Worm (Caenorhabditis elegans) whole organism, L2 larva: ENCODE results near the gene Y14H12B.1.

ENCODE experiments used
- C34F6.9 ChIP-seq: fragments of 150-350 bp; optimal IDR thresholded peaks from 2 replicates; lab custom pipeline; 2014; ENCODE audit warnings: missing biosample characterization, missing genetic modification characterization
- F13H6.1 ChIP-seq: sonication (generic microtip); optimal IDR thresholded peaks from 2 replicates; lab custom pipeline; 2016; ENCODE audit warnings: missing genetic modification characterization, missing compliant biosample characterization
- ZK546.5 ChIP-seq: sonication (generic microtip); optimal IDR thresholded peaks from 2 replicates; lab custom pipeline; 2017; ENCODE audit warnings: missing biosample characterization, missing genetic modification characterization
- alr-1 ChIP-seq: fragments of 150-350 bp; optimal IDR thresholded peaks from 2 replicates; lab custom pipeline; 2014; ENCODE audit warnings: missing biosample characterization, missing genetic modification characterization
- aly-2 ChIP-seq: fragments of 150-350 bp; optimal IDR thresholded peaks from 2 replicates; lab custom pipeline; 2014; ENCODE audit warnings: missing biosample characterization, missing genetic modification characterization
- ama-1 ChIP-seq: fragments of 150-350 bp; optimal IDR thresholded peaks from 2 replicates; lab custom pipeline; 2018; ENCODE audit warnings: inconsistent platforms
- blmp-1 ChIP-seq: sonication (generic microtip); optimal IDR thresholded peaks from 2 replicates; lab custom pipeline; 2017; ENCODE audit warnings: missing genetic modification characterization, mild to moderate bottlenecking, missing compliant biosample characterization, antibody characterized with exemption, moderate library complexity; ENCODE audit not compliant: insufficient read depth
- ceh-82 ChIP-seq: fragments of 150-350 bp; optimal IDR thresholded peaks from 2 replicates; lab custom pipeline; 2014; ENCODE audit warnings: missing biosample characterization, missing genetic modification characterization
- dmd-4 ChIP-seq: sonication (generic microtip); optimal IDR thresholded peaks from 2 replicates; lab custom pipeline; 2017; ENCODE audit warnings: missing biosample characterization, missing genetic modification characterization
- elt-1 ChIP-seq: fragments of 150-350 bp; optimal IDR thresholded peaks from 2 replicates; lab custom pipeline; 2014; ENCODE audit warnings: missing biosample characterization, missing genetic modification characterization
- elt-3 ChIP-seq: sonication (generic microtip); optimal IDR thresholded peaks from 2 replicates; lab custom pipeline; 2017; ENCODE audit warnings: missing biosample characterization, missing genetic modification characterization
- fos-1 ChIP-seq: fragments of 150-350 bp; optimal IDR thresholded peaks from 2 replicates; lab custom pipeline; 2014; ENCODE audit warnings: missing biosample characterization, missing genetic modification characterization
- gmeb-1 ChIP-seq: fragments of 150-350 bp; optimal IDR thresholded peaks from 2 replicates; lab custom pipeline; 2014; ENCODE audit warnings: missing biosample characterization, missing genetic modification characterization
- lin-11 ChIP-seq: fragments of 150-350 bp; sonication (generic microtip); optimal IDR thresholded peaks from 2 replicates; lab custom pipeline; 2014; ENCODE audit warnings: missing biosample characterization, missing genetic modification characterization, inconsistent platforms, mixed read lengths
- lin-13 ChIP-seq: fragments of 150-350 bp; optimal IDR thresholded peaks from 2 replicates; lab custom pipeline; 2014; ENCODE audit warnings: missing biosample characterization, missing genetic modification reagents, missing genetic modification characterization
- lin-39 ChIP-seq: fragments of 150-350 bp; optimal IDR thresholded peaks from 2 replicates; lab custom pipeline; 2014; ENCODE audit warnings: missing biosample characterization, missing genetic modification reagents, missing genetic modification characterization
- lsy-2 ChIP-seq, 2 experiments: fragments of 150-350 bp in 1 of 2; sonication (generic microtip) in 1 of 2; optimal IDR thresholded peaks; 2 replicates each; lab custom pipeline; 2014 to 2017; ENCODE audit warnings: missing biosample characterization in 2 of 2, missing genetic modification characterization in 2 of 2
- mbf-1 ChIP-seq: sonication (generic microtip); optimal IDR thresholded peaks from 2 replicates; lab custom pipeline; 2017; ENCODE audit warnings: missing biosample characterization, missing genetic modification characterization
- mdl-1 ChIP-seq, 2 experiments: fragments of 150-350 bp in 1 of 2; sonication (generic microtip) in 1 of 2; optimal IDR thresholded peaks; 2 replicates each; lab custom pipeline; 2017; ENCODE audit warnings: missing biosample characterization in 2 of 2, missing genetic modification characterization in 2 of 2
- nhr-10 ChIP-seq: sonication (generic microtip); optimal IDR thresholded peaks from 2 replicates; lab custom pipeline; 2017; ENCODE audit warnings: missing biosample characterization, missing genetic modification characterization
- nhr-11 ChIP-seq: fragments of 150-350 bp; optimal IDR thresholded peaks from 2 replicates; lab custom pipeline; 2014; ENCODE audit warnings: missing biosample characterization, missing genetic modification characterization
- nhr-12 ChIP-seq: fragments of 150-350 bp; optimal IDR thresholded peaks from 2 replicates; lab custom pipeline; 2014; ENCODE audit warnings: missing biosample characterization, missing genetic modification characterization
- nhr-129 ChIP-seq: fragments of 150-350 bp; optimal IDR thresholded peaks from 2 replicates; lab custom pipeline; 2014; ENCODE audit warnings: missing biosample characterization, missing genetic modification characterization
- nhr-21 ChIP-seq: fragments of 150-350 bp; optimal IDR thresholded peaks from 2 replicates; lab custom pipeline; 2014; ENCODE audit warnings: missing biosample characterization, missing genetic modification characterization
- nhr-23 ChIP-seq: fragments of 150-350 bp; optimal IDR thresholded peaks from 2 replicates; lab custom pipeline; 2014; ENCODE audit warnings: missing biosample characterization, missing genetic modification reagents, missing genetic modification characterization
- nhr-237 ChIP-seq: fragments of 150-350 bp; optimal IDR thresholded peaks from 2 replicates; lab custom pipeline; 2014; ENCODE audit warnings: missing biosample characterization, missing genetic modification characterization
- nhr-25 ChIP-seq: fragments of 150-350 bp; sonication (generic microtip); optimal IDR thresholded peaks from 3 replicates; lab custom pipeline; 2014; ENCODE audit warnings: missing biosample characterization, missing genetic modification characterization
- nhr-6 ChIP-seq: fragments of 150-350 bp; optimal IDR thresholded peaks from 2 replicates; lab custom pipeline; 2014; ENCODE audit warnings: missing biosample characterization, missing genetic modification characterization
- nhr-77 ChIP-seq: fragments of 150-350 bp; optimal IDR thresholded peaks from 2 replicates; lab custom pipeline; 2014; ENCODE audit warnings: missing biosample characterization, missing genetic modification characterization
- peb-1 ChIP-seq: fragments of 150-350 bp; optimal IDR thresholded peaks from 2 replicates; lab custom pipeline; 2014; ENCODE audit warnings: missing biosample characterization, missing genetic modification characterization
- sem-4 ChIP-seq: fragments of 150-350 bp; optimal IDR thresholded peaks from 2 replicates; lab custom pipeline; 2014; ENCODE audit warnings: missing biosample characterization, missing genetic modification reagents, missing genetic modification characterization
- skn-1 ChIP-seq: sonication (generic microtip); optimal IDR thresholded peaks from 2 replicates; lab custom pipeline; 2017; ENCODE audit warnings: missing biosample characterization, missing genetic modification characterization
- sma-3 ChIP-seq: sonication (generic microtip); optimal IDR thresholded peaks from 2 replicates; lab custom pipeline; 2016; ENCODE audit warnings: missing genetic modification reagents, missing genetic modification characterization, missing compliant biosample characterization
- sma-9 ChIP-seq, 2 experiments: fragments of 150-350 bp in 1 of 2; sonication (generic microtip) in 1 of 2; optimal IDR thresholded peaks; 2 replicates each; lab custom pipeline; 2014 to 2016; ENCODE audit warnings: missing genetic modification characterization in 2 of 2, mild to moderate bottlenecking in 1 of 2, missing biosample characterization in 1 of 2, missing compliant biosample characterization in 1 of 2, missing genetic modification reagents in 1 of 2, moderate library complexity in 1 of 2
- unc-39 ChIP-seq: fragments of 150-350 bp; optimal IDR thresholded peaks from 2 replicates; lab custom pipeline; 2014; ENCODE audit warnings: missing biosample characterization, missing genetic modification characterization
- unc-55 ChIP-seq: fragments of 150-350 bp; sonication (generic microtip); optimal IDR thresholded peaks from 3 replicates; lab custom pipeline; 2014; ENCODE audit warnings: missing biosample characterization, missing genetic modification reagents, missing genetic modification characterization
- unc-62 ChIP-seq: fragments of 150-350 bp; optimal IDR thresholded peaks from 2 replicates; lab custom pipeline; 2014; ENCODE audit warnings: missing biosample characterization, missing genetic modification reagents, missing genetic modification characterization
- ztf-1 ChIP-seq: fragments of 200-800 bp; sonication (Bioruptor generic); conservative IDR thresholded peaks from 2 replicates; pipeline ENCODE4 v1.3.6; 2022; ENCODE audit warnings: missing genetic modification characterization, missing compliant biosample characterization
- ztf-11 ChIP-seq: sonication (generic microtip); optimal IDR thresholded peaks from 2 replicates; lab custom pipeline; 2017; ENCODE audit warnings: missing biosample characterization, missing genetic modification characterization

Y14H12B.1 gene

DNA sequence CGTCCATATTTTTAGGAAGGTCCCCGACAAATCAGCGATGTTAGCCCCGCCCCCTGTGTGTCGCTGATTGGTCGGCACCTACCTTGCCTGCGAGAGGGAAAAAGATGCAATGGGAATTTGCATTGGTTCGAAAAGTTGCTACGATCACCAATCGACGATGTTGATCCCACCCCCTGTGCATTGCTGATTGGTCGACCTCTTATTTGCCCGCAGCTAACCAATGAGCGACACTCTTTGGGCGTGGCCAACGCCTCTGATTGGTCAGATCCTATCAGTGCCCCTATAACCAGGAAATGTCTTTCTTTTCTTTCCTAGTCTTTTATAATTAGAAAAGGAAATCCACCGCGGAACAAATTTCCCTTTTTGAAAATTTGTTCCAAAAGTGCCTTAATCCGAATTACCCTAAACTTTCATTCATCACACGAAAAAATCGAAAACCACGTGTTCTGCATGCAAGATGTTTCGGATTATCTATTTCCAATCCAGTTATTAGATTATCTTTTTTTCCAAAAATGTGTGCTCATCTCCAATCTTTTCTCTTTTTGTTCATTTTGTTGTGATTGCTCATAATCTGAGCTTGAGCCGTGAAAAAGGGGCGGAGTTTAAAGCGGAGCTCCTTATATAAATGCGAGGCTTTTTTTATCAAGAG is 16.1 kb upstream of the Y14H12B.1 start:
- no peak for TF ChIP-seq sma-3 (GFP tag; lab: Kevin White, UChicago)
- TF ChIP-seq elt-3 (tag; lab: Kevin White, UChicago): no peak
- no peak for TF ChIP-seq nhr-129 (tag; lab: Kevin White, UChicago)
- no peak for TF ChIP-seq unc-39 (tag; lab: Kevin White, UChicago)
- TF ChIP-seq sem-4 (tag; lab: Kevin White, UChicago): no peak
- TF ChIP-seq alr-1 (tag; lab: Kevin White, UChicago): no peak
- TF ChIP-seq nhr-12 (tag; lab: Kevin White, UChicago): no peak
- no peak for TF ChIP-seq unc-55 (GFP tag; lab: Kevin White, UChicago)
- no peak for TF ChIP-seq skn-1 (tag; lab: Kevin White, UChicago)
- no peak for TF ChIP-seq mdl-1 (tag; optimal IDR thresholded peaks at IDR 0.05; lab: Kevin White, UChicago)
- no peak for TF ChIP-seq aly-2 (tag; lab: Kevin White, UChicago)
- no peak for TF ChIP-seq ceh-82 (tag; lab: Kevin White, UChicago)
- no peak for TF ChIP-seq nhr-10 (tag; lab: Kevin White, UChicago)
- no peak for TF ChIP-seq fos-1 (tag; lab: Kevin White, UChicago)
- no peak for TF ChIP-seq nhr-77 (tag; lab: Kevin White, UChicago)
- no peak for TF ChIP-seq gmeb-1
- TF ChIP-seq nhr-237 (tag; lab: Kevin White, UChicago): no peak
- no peak for TF ChIP-seq nhr-25 (tag; lab: Kevin White, UChicago)

DNA sequence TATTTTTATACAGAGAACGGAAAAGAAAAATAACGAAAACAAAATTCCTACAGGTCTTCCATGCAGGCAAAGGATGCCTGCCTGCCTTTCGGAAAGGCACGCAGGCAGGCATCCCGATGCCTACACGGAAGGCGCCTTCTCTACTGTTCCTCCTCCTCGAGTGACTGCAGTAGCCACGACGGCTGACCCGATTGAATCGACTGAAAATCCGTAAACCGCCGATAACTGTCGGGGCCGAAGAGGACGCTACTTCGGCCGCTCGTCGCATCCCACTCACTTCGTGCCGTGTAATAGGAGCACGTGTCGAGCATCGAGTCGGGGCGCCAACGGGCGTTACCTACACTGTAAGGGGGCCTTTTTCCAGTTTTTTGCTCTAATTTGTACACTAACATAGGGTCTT is 13.6 kb upstream of the Y14H12B.1 start:
- TF ChIP-seq lsy-2 (tag; optimal IDR thresholded peaks at IDR 0.05; lab: Kevin White, UChicago): no peak
- TF ChIP-seq, all 48 proteins: peak for 0

DNA sequence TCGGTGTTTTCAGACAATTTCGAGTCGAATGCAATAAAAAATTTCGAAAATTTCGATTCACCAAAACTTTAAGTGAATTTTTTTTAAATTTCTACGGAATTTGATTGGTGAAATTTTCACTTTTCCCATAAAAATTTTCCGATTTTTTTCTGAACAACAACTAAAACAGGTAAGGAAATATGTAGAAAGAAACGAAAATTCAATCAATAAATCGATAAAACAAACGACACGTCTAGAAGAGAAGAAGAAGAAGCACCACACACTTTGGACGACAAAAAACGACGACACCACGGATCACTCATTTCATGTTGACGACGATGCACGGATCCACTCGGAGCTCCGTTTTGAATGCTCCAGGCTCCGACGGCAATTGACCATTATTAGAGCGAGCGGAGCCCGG is 11.6 kb upstream of the Y14H12B.1 start:
- TF ChIP-seq gmeb-1 (no peak), ZK546.5 (no peak), lsy-2 (tag; optimal IDR thresholded peaks at IDR 0.05; lab: Kevin White, UChicago) (no peak), nhr-21 (tag; lab: Kevin White, UChicago) (no peak), nhr-6 (tag; lab: Kevin White, UChicago) (no peak), ama-1 (no peak), sem-4 (tag; lab: Kevin White, UChicago) (no peak), F13H6.1 (tag; lab: Kevin White, UChicago) (no peak), dmd-4 (tag; lab: Kevin White, UChicago) (no peak), ztf-11 (tag; lab: Kevin White, UChicago) (no peak), nhr-25 (tag; lab: Kevin White, UChicago) (no peak), nhr-12 (tag; lab: Kevin White, UChicago) (no peak), nhr-23 (tag; lab: Kevin White, UChicago) (no peak)

DNA sequence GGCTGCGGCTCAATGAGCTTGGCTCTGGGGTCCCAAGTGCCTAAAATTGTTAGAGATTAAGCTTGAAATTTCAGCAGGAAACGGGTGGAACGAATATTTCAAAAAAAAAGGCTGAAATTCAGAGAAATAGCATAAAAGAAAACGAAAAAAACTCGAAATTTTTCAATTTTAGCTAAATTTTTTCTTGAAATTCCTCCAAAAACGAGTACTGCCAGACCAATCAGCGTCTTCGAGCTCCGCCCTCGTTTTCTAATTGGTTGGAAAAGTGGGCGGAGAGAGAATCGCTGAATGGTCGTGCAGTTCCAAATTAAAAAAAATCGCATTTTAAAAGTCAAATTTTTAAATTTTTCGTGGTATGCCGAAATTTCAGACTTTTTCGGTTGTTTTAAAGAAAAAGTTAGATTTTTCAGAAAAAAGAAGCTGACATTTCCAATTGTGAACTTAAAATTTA is 6.3 kb upstream of the Y14H12B.1 start, which contains the start of gene plpp-1.1:
TSS of gene plpp-1.1 (minus strand) at position 51 of the 451 bp plus-strand sequence.
- TF ChIP-seq lin-13: no peak
- TF ChIP-seq elt-3 (tag; lab: Kevin White, UChicago): no peak
- TF ChIP-seq skn-1 (tag; lab: Kevin White, UChicago): no peak
- TF ChIP-seq lin-39 (tag; lab: Kevin White, UChicago): no peak
- no peak for TF ChIP-seq blmp-1 (tag; lab: Kevin White, UChicago)
- no peak for TF ChIP-seq elt-1 (tag; lab: Kevin White, UChicago)
- no peak for TF ChIP-seq aly-2 (tag; lab: Kevin White, UChicago)
- TF ChIP-seq C34F6.9 (tag; lab: Kevin White, UChicago): no peak
- TF ChIP-seq nhr-10 (tag; lab: Kevin White, UChicago): no peak
- no peak for TF ChIP-seq ztf-1 (GFP tag; lab: Robert Waterston, UW)
- TF ChIP-seq nhr-11 (tag; lab: Kevin White, UChicago): no peak
- no peak for TF ChIP-seq lin-11 (tag; lab: Kevin White, UChicago)
- no peak for TF ChIP-seq nhr-12 (tag; lab: Kevin White, UChicago)
- no peak for TF ChIP-seq peb-1 (tag; lab: Kevin White, UChicago)
- no peak for TF ChIP-seq nhr-77 (tag; lab: Kevin White, UChicago)
- no peak for TF ChIP-seq mbf-1 (tag; lab: Kevin White, UChicago)
- TF ChIP-seq unc-62 (GFP tag; lab: Kevin White, UChicago): no peak
- TF ChIP-seq nhr-6 (tag; lab: Kevin White, UChicago): no peak
- TF ChIP-seq sma-9 (GFP tag; optimal IDR thresholded peaks at IDR 0.05; lab: Kevin White, UChicago): no peak
- no peak for TF ChIP-seq sma-9 (tag; optimal IDR thresholded peaks at IDR 0.05; lab: Kevin White, UChicago)
